Worm (Caenorhabditis elegans) whole organism, young adult: ENCODE data around the gene ubc-8.

Source experiments
- B0261.1 ChIP-seq: sonication (generic microtip); optimal IDR thresholded peaks from 2 replicates; lab custom pipeline; 2016; ENCODE audit warnings: mild to moderate bottlenecking, missing genetic modification characterization, moderate library complexity, missing compliant biosample characterization
- C17E4.6 ChIP-seq: fragments of 200-800 bp; sonication (Bioruptor generic); IDR thresholded peaks from 2 replicates; pipeline ENCODE4 v1.3.6; 2022; ENCODE audit warnings: missing genetic modification reagents, missing genetic modification characterization, missing compliant biosample characterization
- D2030.7 ChIP-seq: fragments of 200-800 bp; sonication (Bioruptor generic); IDR thresholded peaks from 2 replicates; pipeline ENCODE4 v1.3.6; 2022; ENCODE audit warnings: missing genetic modification reagents, missing genetic modification characterization, missing compliant biosample characterization
- F39B2.1 ChIP-seq: fragments of 200-800 bp; sonication (Bioruptor generic); IDR thresholded peaks from 2 replicates; pipeline ENCODE4 v1.3.6; 2022; ENCODE audit warnings: missing genetic modification reagents, missing genetic modification characterization, missing compliant biosample characterization
- T26A5.8 ChIP-seq: sonication (generic microtip); optimal IDR thresholded peaks from 2 replicates; lab custom pipeline; 2016; ENCODE audit warnings: missing genetic modification characterization, missing compliant biosample characterization
- ZK185.1 ChIP-seq: sonication (generic microtip); optimal IDR thresholded peaks from 2 replicates; lab custom pipeline; 2016; ENCODE audit warnings: mild to moderate bottlenecking, missing genetic modification characterization, missing compliant biosample characterization; ENCODE audit not compliant: poor library complexity, severe bottlenecking
- ama-1 ChIP-seq, 3 experiments: fragments of 150-350 bp in 1 of 3; sonication (generic microtip) in 2 of 3; optimal IDR thresholded peaks; 2 replicates each; lab custom pipeline; 2014 to 2018; ENCODE audit warnings: missing biosample characterization in 2 of 3, missing genetic modification characterization in 2 of 3, missing genetic modification reagents in 2 of 3
- aptf-2 ChIP-seq: fragments of 200-800 bp; sonication (Bioruptor generic); conservative IDR thresholded peaks from 2 replicates; pipeline ENCODE4 v1.3.6; 2022; ENCODE audit warnings: missing genetic modification reagents, missing genetic modification characterization, missing compliant biosample characterization
- athp-1 ChIP-seq: sonication (generic microtip); optimal IDR thresholded peaks from 2 replicates; lab custom pipeline; 2017; ENCODE audit warnings: mild to moderate bottlenecking, missing genetic modification characterization, missing compliant biosample characterization
- attf-5 ChIP-seq: fragments of 200-800 bp; sonication (Bioruptor generic); optimal IDR thresholded peaks from 2 replicates; lab custom pipeline; 2018; ENCODE audit warnings: mild to moderate bottlenecking, missing genetic modification characterization, missing compliant biosample characterization
- bed-2 ChIP-seq: fragments of 200-800 bp; sonication (Bioruptor generic); IDR thresholded peaks from 2 replicates; pipeline ENCODE4 v1.3.6; 2022; ENCODE audit warnings: missing genetic modification reagents, missing genetic modification characterization, missing compliant biosample characterization
- cebp-1 ChIP-seq, 2 experiments: fragments of 200-800 bp in 1 of 2; sonication (Bioruptor generic) in 1 of 2; sonication (generic microtip) in 1 of 2; IDR thresholded peaks in 1 of 2; optimal IDR thresholded peaks in 1 of 2; 2 replicates each; pipeline versions ENCODE4 v1.3.6 to Lab custom; 2017 to 2022; ENCODE audit warnings: missing compliant biosample characterization in 2 of 2, missing genetic modification characterization in 2 of 2, mild to moderate bottlenecking in 1 of 2, missing genetic modification reagents in 1 of 2, moderate library complexity in 1 of 2
- cebp-2 ChIP-seq: fragments of 200-800 bp; sonication (Bioruptor generic); IDR thresholded peaks from 2 replicates; pipeline ENCODE4 v1.3.6; 2022; ENCODE audit warnings: missing genetic modification characterization, missing compliant biosample characterization
- ceh-79 ChIP-seq: sonication (generic microtip); optimal IDR thresholded peaks from 2 replicates; lab custom pipeline; 2017; ENCODE audit warnings: mild to moderate bottlenecking, missing genetic modification characterization, missing compliant biosample characterization
- chd-7 ChIP-seq: sonication (generic microtip); optimal IDR thresholded peaks from 2 replicates; lab custom pipeline; 2016; ENCODE audit warnings: mild to moderate bottlenecking, missing genetic modification characterization, moderate library complexity, missing compliant biosample characterization
- die-1 ChIP-seq: sonication (generic microtip); optimal IDR thresholded peaks from 2 replicates; lab custom pipeline; 2016; ENCODE audit warnings: missing genotype, mild to moderate bottlenecking, missing genetic modification characterization, missing compliant biosample characterization
- dox-1 ChIP-seq: fragments of 200-800 bp; sonication (Bioruptor generic); IDR thresholded peaks from 2 replicates; pipeline ENCODE4 v1.3.6; 2022; ENCODE audit warnings: missing genetic modification reagents, missing genetic modification characterization, missing compliant biosample characterization
- dpl-1 ChIP-seq: fragments of 150-350 bp; optimal IDR thresholded peaks from 2 replicates; lab custom pipeline; 2014; ENCODE audit warnings: missing biosample characterization, missing genetic modification reagents, missing genetic modification characterization
- egl-44 ChIP-seq: fragments of 200-800 bp; sonication (Bioruptor generic); IDR thresholded peaks from 2 replicates; pipeline ENCODE4 v1.3.6; 2022; ENCODE audit warnings: missing genetic modification reagents, missing genetic modification characterization, missing compliant biosample characterization
- hlh-12 ChIP-seq: sonication (generic microtip); optimal IDR thresholded peaks from 2 replicates; lab custom pipeline; 2016; ENCODE audit warnings: missing genetic modification characterization, missing compliant biosample characterization
- hrde-1 ChIP-seq: sonication (generic microtip); optimal IDR thresholded peaks from 2 replicates; lab custom pipeline; 2016; ENCODE audit warnings: missing genetic modification characterization, mild to moderate bottlenecking, missing compliant biosample characterization, moderate library complexity, missing genotype, missing genetic modification reagents, borderline replicate concordance
- let-607 ChIP-seq, 2 experiments: fragments of 200-800 bp in 1 of 2; sonication (Bioruptor generic) in 1 of 2; sonication (generic microtip) in 1 of 2; optimal IDR thresholded peaks; 2 replicates each; lab custom pipeline; 2016 to 2018; ENCODE audit warnings: mild to moderate bottlenecking in 2 of 2, missing compliant biosample characterization in 2 of 2, missing genetic modification characterization in 2 of 2, moderate library complexity in 2 of 2, missing genotype in 1 of 2
- lin-26 ChIP-seq: fragments of 200-800 bp; sonication (Bioruptor generic); IDR thresholded peaks from 2 replicates; pipeline ENCODE4 v1.3.6; 2022; ENCODE audit warnings: missing genetic modification reagents, missing genetic modification characterization, missing compliant biosample characterization
- lin-54 ChIP-seq: fragments of 200-800 bp; sonication (Bioruptor generic); optimal IDR thresholded peaks from 2 replicates; lab custom pipeline; 2018; ENCODE audit warnings: mild to moderate bottlenecking, missing genetic modification characterization, missing compliant biosample characterization
- lsl-1 ChIP-seq: fragments of 200-800 bp; sonication (Bioruptor generic); optimal IDR thresholded peaks from 2 replicates; lab custom pipeline; 2018; ENCODE audit warnings: mild to moderate bottlenecking, missing genetic modification characterization, moderate library complexity, missing compliant biosample characterization
- madf-3 ChIP-seq: fragments of 200-800 bp; sonication (Bioruptor generic); IDR thresholded peaks from 2 replicates; pipeline ENCODE4 v1.3.6; 2022; ENCODE audit warnings: missing genetic modification reagents, missing genetic modification characterization, missing compliant biosample characterization
- mes-4 ChIP-seq: sonication (generic microtip); optimal IDR thresholded peaks from 2 replicates; lab custom pipeline; 2016; ENCODE audit warnings: missing genotype, missing genetic modification characterization, missing compliant biosample characterization
- nfya-1 ChIP-seq: sonication (generic microtip); optimal IDR thresholded peaks from 2 replicates; lab custom pipeline; 2017; ENCODE audit warnings: antibody characterized with exemption, missing compliant biosample characterization, missing genetic modification characterization, borderline replicate concordance; ENCODE audit not compliant: insufficient read depth
- nhr-90 ChIP-seq: sonication (generic microtip); optimal IDR thresholded peaks from 2 replicates; lab custom pipeline; 2016; ENCODE audit warnings: missing genotype, mild to moderate bottlenecking, missing genetic modification characterization, missing compliant biosample characterization
- rec-8 ChIP-seq, 2 experiments: sonication (generic microtip); optimal IDR thresholded peaks; 2 replicates each; lab custom pipeline; 2016; ENCODE audit warnings: mild to moderate bottlenecking in 2 of 2, missing genetic modification characterization in 2 of 2, missing genetic modification reagents in 2 of 2, missing genotype in 2 of 2, missing biosample characterization in 1 of 2, missing compliant biosample characterization in 1 of 2, moderate library complexity in 1 of 2
- snpc-1.3 ChIP-seq: sonication (generic microtip); optimal IDR thresholded peaks from 2 replicates; lab custom pipeline; 2017; ENCODE audit warnings: missing genetic modification characterization, mild to moderate bottlenecking, missing compliant biosample characterization, antibody characterized with exemption, moderate library complexity, missing genotype, missing genetic modification reagents; ENCODE audit not compliant: insufficient read depth
- snpc-3.4 ChIP-seq: sonication (generic microtip); optimal IDR thresholded peaks from 2 replicates; lab custom pipeline; 2017; ENCODE audit warnings: missing genetic modification characterization, mild to moderate bottlenecking, missing compliant biosample characterization, antibody characterized with exemption, moderate library complexity, missing genotype, missing genetic modification reagents
- somi-1 ChIP-seq: fragments of 200-800 bp; sonication (Bioruptor generic); optimal IDR thresholded peaks from 2 replicates; lab custom pipeline; 2018; ENCODE audit warnings: mild to moderate bottlenecking, missing genetic modification characterization, missing compliant biosample characterization
- zfh-2 ChIP-seq: fragments of 200-800 bp; sonication (Bioruptor generic); conservative IDR thresholded peaks from 2 replicates; pipeline ENCODE4 v1.3.6; 2022; ENCODE audit warnings: missing genetic modification reagents, missing genetic modification characterization, missing compliant biosample characterization
- zim-3 ChIP-seq: sonication (generic microtip); optimal IDR thresholded peaks from 2 replicates; lab custom pipeline; 2017; ENCODE audit warnings: mild to moderate bottlenecking, missing genetic modification characterization, moderate library complexity, missing compliant biosample characterization
- ztf-18 ChIP-seq: sonication (generic microtip); optimal IDR thresholded peaks from 2 replicates; lab custom pipeline; 2016; ENCODE audit warnings: missing genotype, mild to moderate bottlenecking, missing genetic modification characterization, missing compliant biosample characterization
- ztf-3 ChIP-seq: fragments of 200-800 bp; sonication (Bioruptor generic); optimal IDR thresholded peaks from 2 replicates; lab custom pipeline; 2018; ENCODE audit warnings: mild to moderate bottlenecking, missing genetic modification characterization, missing compliant biosample characterization

The ubc-8 gene

ce11 chrIV:2663953-2664900 is 42.8 kb downstream of the ubc-8 start, which contains the start of gene Y69A2AR.31 (continued):
- TF ChIP-seq aptf-2 (GFP tag; lab: Robert Waterston, UW) (no peak), ztf-18 (peak; percentile 64), zfh-2 (GFP tag; lab: Robert Waterston, UW) (no peak), dox-1 (GFP tag; lab: Robert Waterston, UW) (0 out of 2 replicates have a peak, but pooled peaks have one; percentile 23), rec-8 (tag; optimal IDR thresholded peaks at IDR 0.05; lab: Kevin White, UChicago) (peak; percentile 23 to 54), zim-3 (tag; lab: Kevin White, UChicago) (peak; percentile 27), snpc-1.3 (tag; lab: Kevin White, UChicago) (peak; percentile 87), ztf-3 (GFP tag; lab: Kevin White, UChicago) (no peak), D2030.7 (GFP tag; lab: Robert Waterston, UW) (peak; percentile 56; the same call in 1 of the 2 replicates), cebp-1 (GFP tag; IDR thresholded peaks at IDR 0.05; lab: Robert Waterston, UW) (no peak), cebp-1 (tag; optimal IDR thresholded peaks at IDR 0.05; lab: Kevin White, UChicago) (peak; percentile 4), lsl-1 (GFP tag; lab: Kevin White, UChicago) (peak; percentile 4), C17E4.6 (GFP tag; lab: Robert Waterston, UW) (no peak), ZK185.1 (tag; lab: Kevin White, UChicago) (peak; percentile 31), die-1 (tag; lab: Kevin White, UChicago) (peak; percentile 78), ceh-79 (tag; lab: Kevin White, UChicago) (peak; percentile 24), F39B2.1 (GFP tag; lab: Robert Waterston, UW) (no peak), athp-1 (tag; lab: Kevin White, UChicago) (peak; percentile 66), somi-1 (GFP tag; lab: Kevin White, UChicago) (peak; percentile 29), snpc-3.4 (tag; lab: Kevin White, UChicago) (peak; percentile 63), T26A5.8 (tag; lab: Kevin White, UChicago) (peak; percentile 53), let-607 (tag; optimal IDR thresholded peaks at IDR 0.05; lab: Kevin White, UChicago) (peak in 1 of 2 experiments; percentile 42), lin-26 (GFP tag; lab: Robert Waterston, UW) (peak; percentile 92), lin-54 (GFP tag; lab: Kevin White, UChicago) (peak; percentile 30), B0261.1 (peak; percentile 71), attf-5 (GFP tag; lab: Kevin White, UChicago) (peak; percentile 48), madf-3 (GFP tag; lab: Robert Waterston, UW) (0 out of 2 replicates have a peak, but pooled peaks have one; percentile 51), cebp-2 (GFP tag; lab: Robert Waterston, UW) (peak; percentile 75; the same call in 1 of the 2 replicates), bed-2 (GFP tag; lab: Robert Waterston, UW) (no peak), nfya-1 (tag; lab: Kevin White, UChicago) (no peak), hlh-12 (no peak), ama-1 (optimal IDR thresholded peaks at IDR 0.05; lab: Kevin White, UChicago) (no peak), ama-1 (GFP tag; optimal IDR thresholded peaks at IDR 0.05; lab: Kevin White, UChicago) (peak; percentile 52 to 77), dpl-1 (GFP tag; lab: Kevin White, UChicago) (no peak), chd-7 (tag; lab: Kevin White, UChicago) (peak; percentile 39), hrde-1 (tag; lab: Kevin White, UChicago) (peak; percentile 28), nhr-90 (tag; lab: Kevin White, UChicago) (peak; percentile 74), egl-44 (0 out of 2 replicates have a peak, but pooled peaks have one; percentile 34), mes-4 (tag; lab: Kevin White, UChicago) (no peak)
